Worm (Caenorhabditis elegans): Measurements from ENCODE around the gene dop-5.

ce11 chrV:11320860-11321259 is 45.2 kb downstream of the dop-5 start:
- TF ChIP-seq med-1 (GFP tag; optimal IDR thresholded peaks at IDR 0.05; ENCODE audit: insufficient read depth) (no peak), ztf-29 (GFP tag; IDR thresholded peaks at IDR 0.05) (no peak), flt-1 (GFP tag; IDR thresholded peaks at IDR 0.05) (no peak), ztf-23 (GFP tag; IDR thresholded peaks at IDR 0.05) (no peak), T22C8.4 (GFP tag; IDR thresholded peaks at IDR 0.05) (no peak), klf-2 (GFP tag; conservative IDR thresholded peaks at IDR 0.05) (no peak), ref-1 (GFP tag; conservative IDR thresholded peaks at IDR 0.05) (no peak), tab-1 (GFP tag; IDR thresholded peaks at IDR 0.05) (no peak)
